Worm (Caenorhabditis elegans) whole organism, L1 larva: ENCODE results near the gene K12B6.9.
A peak's percentile ranks its signal among the peaks of the same experiment; 100 is the strongest.

Experiments used
- C34B4.2 ChIP-seq: sonication (generic microtip); optimal IDR thresholded peaks from 2 replicates; lab custom pipeline; 2017; ENCODE audit warnings: mild to moderate bottlenecking, missing genetic modification characterization, missing compliant biosample characterization
- aly-2 ChIP-seq: fragments of 150-350 bp; optimal IDR thresholded peaks from 2 replicates; lab custom pipeline; 2014; ENCODE audit warnings: missing biosample characterization, missing genetic modification characterization
- ama-1 ChIP-seq: fragments of 150-350 bp; optimal IDR thresholded peaks from 2 replicates; lab custom pipeline; 2014
- blmp-1 ChIP-seq: fragments of 150-350 bp; optimal IDR thresholded peaks from 2 replicates; lab custom pipeline; 2014; ENCODE audit warnings: missing biosample characterization, missing genetic modification characterization
- ceh-82 ChIP-seq, 3 experiments: fragments of 150-350 bp in 1 of 3; sonication (generic microtip) in 2 of 3; optimal IDR thresholded peaks; 2 replicates each; lab custom pipeline; 2014 to 2017; ENCODE audit warnings: missing biosample characterization in 3 of 3, missing genetic modification characterization in 3 of 3
- ceh-88 ChIP-seq: fragments of 200-800 bp; sonication (Bioruptor generic); IDR thresholded peaks from 2 replicates; pipeline ENCODE4 v1.3.6; 2022; ENCODE audit warnings: missing genetic modification characterization, missing compliant biosample characterization
- ceh-90 ChIP-seq: sonication (generic microtip); optimal IDR thresholded peaks from 2 replicates; lab custom pipeline; 2016; ENCODE audit warnings: missing genetic modification characterization, missing compliant biosample characterization
- dpl-1 ChIP-seq, 3 experiments: fragments of 150-350 bp in 2 of 3; sonication (generic microtip) in 1 of 3; optimal IDR thresholded peaks; 2 replicates each; lab custom pipeline; 2014 to 2017; ENCODE audit warnings: missing biosample characterization in 3 of 3, missing genetic modification characterization in 3 of 3, missing genetic modification reagents in 3 of 3
- egl-27 ChIP-seq, 2 experiments: fragments of 150-350 bp in 1 of 2; sonication (generic microtip); optimal IDR thresholded peaks; 3 replicates each; lab custom pipeline; 2017 to 2018; ENCODE audit warnings: missing biosample characterization in 2 of 2, missing genetic modification characterization in 2 of 2, missing genetic modification reagents in 2 of 2
- elt-2 ChIP-seq: sonication (generic microtip); optimal IDR thresholded peaks from 2 replicates; lab custom pipeline; 2016; ENCODE audit warnings: missing genetic modification characterization, mild to moderate bottlenecking, inconsistent platforms, missing compliant biosample characterization, missing genetic modification reagents
- elt-3 ChIP-seq, 6 experiments: fragments of 150-350 bp in 1 of 6; sonication (generic microtip); optimal IDR thresholded peaks; 2 replicates each; lab custom pipeline; 2017 to 2018; ENCODE audit warnings: missing biosample characterization in 6 of 6, missing genetic modification characterization in 6 of 6, inconsistent platforms in 1 of 6
- ets-5 ChIP-seq: fragments of 200-800 bp; sonication (Bioruptor generic); IDR thresholded peaks from 2 replicates; pipeline ENCODE4 v1.3.6; 2022; ENCODE audit warnings: missing genetic modification characterization, missing compliant biosample characterization
- hpl-2 ChIP-seq: fragments of 150-350 bp; optimal IDR thresholded peaks from 2 replicates; lab custom pipeline; 2014; ENCODE audit warnings: missing biosample characterization, missing genetic modification reagents, missing genetic modification characterization
- irx-1 ChIP-seq: sonication (generic microtip); optimal IDR thresholded peaks from 2 replicates; lab custom pipeline; 2016; ENCODE audit warnings: missing genetic modification characterization, missing compliant biosample characterization
- jun-1 ChIP-seq: fragments of 150-350 bp; optimal IDR thresholded peaks from 2 replicates; lab custom pipeline; 2014; ENCODE audit warnings: missing biosample characterization, missing genetic modification reagents, missing genetic modification characterization
- lin-13 ChIP-seq: fragments of 150-350 bp; optimal IDR thresholded peaks from 2 replicates; lab custom pipeline; 2014; ENCODE audit warnings: missing biosample characterization, missing genetic modification reagents, missing genetic modification characterization
- lin-14 ChIP-seq: fragments of 200-800 bp; sonication (Bioruptor generic); optimal IDR thresholded peaks from 2 replicates; lab custom pipeline; 2018; ENCODE audit warnings: mild to moderate bottlenecking, missing genetic modification characterization, moderate library complexity, missing compliant biosample characterization
- lin-35 ChIP-seq, 2 experiments: fragments of 150-350 bp; optimal IDR thresholded peaks; 2 replicates each; lab custom pipeline; 2014; ENCODE audit warnings: missing biosample characterization in 2 of 2, missing genetic modification characterization in 2 of 2, missing genetic modification reagents in 2 of 2
- lsy-2 ChIP-seq, 2 experiments: fragments of 150-350 bp; optimal IDR thresholded peaks; 2 replicates each; lab custom pipeline; 2014; ENCODE audit warnings: missing biosample characterization in 2 of 2, missing genetic modification characterization in 2 of 2
- mdl-1 ChIP-seq, 2 experiments: fragments of 150-350 bp; optimal IDR thresholded peaks; 2 replicates each; lab custom pipeline; 2014 to 2017; ENCODE audit warnings: missing biosample characterization in 2 of 2, missing genetic modification characterization in 2 of 2, inconsistent platforms in 1 of 2
- mef-2 ChIP-seq: fragments of 150-350 bp; optimal IDR thresholded peaks from 2 replicates; lab custom pipeline; 2014; ENCODE audit warnings: missing biosample characterization, missing genetic modification characterization
- mep-1 ChIP-seq: fragments of 150-350 bp; optimal IDR thresholded peaks from 2 replicates; lab custom pipeline; 2014; ENCODE audit warnings: missing biosample characterization, missing genetic modification characterization
- nhr-12 ChIP-seq: sonication (generic microtip); optimal IDR thresholded peaks from 2 replicates; lab custom pipeline; 2017; ENCODE audit warnings: missing biosample characterization, missing genetic modification characterization
- nhr-19 ChIP-seq: fragments of 200-800 bp; sonication (Bioruptor generic); conservative IDR thresholded peaks from 2 replicates; pipeline ENCODE4 v1.3.6; 2022; ENCODE audit warnings: missing genetic modification characterization, missing compliant biosample characterization
- nhr-20 ChIP-seq: sonication (generic microtip); optimal IDR thresholded peaks from 2 replicates; lab custom pipeline; 2016; ENCODE audit warnings: mild to moderate bottlenecking, missing genetic modification characterization, missing compliant biosample characterization
- nhr-71 ChIP-seq: sonication (generic microtip); optimal IDR thresholded peaks from 2 replicates; lab custom pipeline; 2016; ENCODE audit warnings: mild to moderate bottlenecking, missing genetic modification characterization, moderate library complexity, missing compliant biosample characterization
- nhr-76 ChIP-seq: sonication (generic microtip); optimal IDR thresholded peaks from 2 replicates; lab custom pipeline; 2017; ENCODE audit warnings: missing biosample characterization, missing genetic modification characterization
- nhr-85 ChIP-seq: sonication (generic microtip); peaks from one replicate; lab custom pipeline; 2016; ENCODE audit warnings: missing genetic modification characterization, inconsistent platforms, missing compliant biosample characterization
- nhr-90 ChIP-seq: sonication (generic microtip); optimal IDR thresholded peaks from 2 replicates; lab custom pipeline; 2016; ENCODE audit warnings: mild to moderate bottlenecking, missing genetic modification characterization, missing compliant biosample characterization; ENCODE audit not compliant: poor library complexity
- pag-3 ChIP-seq: sonication (generic microtip); optimal IDR thresholded peaks from 2 replicates; lab custom pipeline; 2017; ENCODE audit warnings: missing genetic modification characterization, mild to moderate bottlenecking, missing compliant biosample characterization, antibody characterized with exemption, borderline replicate concordance; ENCODE audit not compliant: insufficient read depth
- skn-1 ChIP-seq: fragments of 150-350 bp; optimal IDR thresholded peaks from 2 replicates; lab custom pipeline; 2014; ENCODE audit warnings: missing biosample characterization, missing genetic modification characterization
- snpc-4 ChIP-seq: fragments of 150-350 bp; optimal IDR thresholded peaks from 2 replicates; lab custom pipeline; 2014; ENCODE audit warnings: missing biosample characterization, missing genetic modification characterization
- snu-23 ChIP-seq: sonication (generic microtip); optimal IDR thresholded peaks from 2 replicates; lab custom pipeline; 2016; ENCODE audit warnings: missing genetic modification characterization, missing compliant biosample characterization
- swsn-7 ChIP-seq: sonication (generic microtip); optimal IDR thresholded peaks from 2 replicates; lab custom pipeline; 2016; ENCODE audit warnings: missing genetic modification characterization, missing compliant biosample characterization
- unc-130 ChIP-seq: fragments of 150-350 bp; optimal IDR thresholded peaks from 2 replicates; lab custom pipeline; 2017; ENCODE audit warnings: missing biosample characterization, missing genetic modification characterization, inconsistent platforms
- unc-98 ChIP-seq: fragments of 200-800 bp; sonication (Bioruptor generic); IDR thresholded peaks from 2 replicates; pipeline ENCODE4 v1.3.6; 2022; ENCODE audit warnings: missing genetic modification characterization, missing compliant biosample characterization
- zip-4 ChIP-seq: fragments of 200-800 bp; sonication (Bioruptor generic); optimal IDR thresholded peaks from 2 replicates; lab custom pipeline; 2018; ENCODE audit warnings: mild to moderate bottlenecking, missing genetic modification characterization, moderate library complexity, missing compliant biosample characterization
- ztf-4 ChIP-seq: fragments of 150-350 bp; optimal IDR thresholded peaks from 2 replicates; lab custom pipeline; 2014; ENCODE audit warnings: missing biosample characterization, missing genetic modification characterization

Gene K12B6.9

DNA sequence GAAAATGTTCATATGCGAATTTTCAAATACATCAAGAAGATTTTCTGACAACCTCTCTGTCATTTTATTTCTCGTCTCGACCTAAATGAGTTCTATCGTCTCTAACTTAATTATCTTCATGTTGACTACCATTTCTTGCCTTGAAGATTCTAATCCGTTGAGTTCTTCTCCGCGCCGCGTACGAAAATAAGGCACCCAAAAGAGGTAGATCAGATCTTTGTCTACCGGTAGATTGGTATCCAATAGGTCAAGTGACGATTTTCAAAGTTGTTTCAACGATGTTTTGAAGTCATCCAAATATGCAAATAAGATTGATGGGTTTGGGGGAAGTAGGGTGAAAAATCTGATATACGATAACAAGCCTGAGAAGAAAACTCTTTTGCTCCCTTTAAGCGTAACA lies 38.5 kb downstream of the K12B6.9 start (continued):
- TF ChIP-seq C34B4.2 (tag; lab: Kevin White, UChicago) (no peak), nhr-76 (tag; lab: Kevin White, UChicago) (no peak), egl-27 (tag; optimal IDR thresholded peaks at IDR 0.05; lab: Kevin White, UChicago) (no peak), snpc-4 (tag; lab: Kevin White, UChicago) (no peak), pag-3 (tag; lab: Kevin White, UChicago) (no peak), nhr-12 (tag; lab: Kevin White, UChicago) (no peak), snu-23 (GFP tag; lab: Kevin White, UChicago) (peak; percentile 9), mdl-1 (tag; optimal IDR thresholded peaks at IDR 0.05; lab: Kevin White, UChicago) (no peak)

DNA sequence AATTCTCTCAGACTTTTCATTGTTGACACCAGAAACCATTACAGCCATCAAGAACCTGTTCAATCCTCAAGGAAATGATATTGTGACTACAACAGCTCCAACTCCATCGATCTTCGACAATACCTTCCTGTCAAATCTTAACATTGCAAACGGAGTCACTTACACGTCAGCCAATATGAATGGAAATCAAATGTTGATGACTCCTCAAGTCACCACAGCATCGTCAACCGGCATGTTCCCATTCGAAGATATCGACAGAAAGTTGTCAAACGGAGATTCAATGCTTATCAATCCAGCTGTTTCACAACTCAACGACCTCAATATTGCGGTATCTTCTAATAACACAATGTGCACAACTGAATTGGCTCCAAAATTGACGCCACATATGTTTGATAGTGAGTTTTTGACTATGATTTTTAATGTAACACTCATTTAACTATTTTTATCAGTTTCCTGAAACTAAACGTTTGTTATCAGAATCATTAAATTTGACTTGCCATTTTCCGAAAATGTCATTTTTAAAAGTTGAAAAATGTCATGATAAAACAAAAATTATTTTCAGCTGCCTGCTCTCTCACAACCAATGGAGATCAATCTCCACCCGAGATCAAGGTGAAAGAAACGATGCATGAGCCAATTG lies 41.4 kb downstream of the K12B6.9 start:
- TF ChIP-seq elt-2 (tag; lab: Kevin White, UChicago) = peak; percentile 66
- no peak for TF ChIP-seq unc-130 (tag; lab: Kevin White, UChicago)

DNA sequence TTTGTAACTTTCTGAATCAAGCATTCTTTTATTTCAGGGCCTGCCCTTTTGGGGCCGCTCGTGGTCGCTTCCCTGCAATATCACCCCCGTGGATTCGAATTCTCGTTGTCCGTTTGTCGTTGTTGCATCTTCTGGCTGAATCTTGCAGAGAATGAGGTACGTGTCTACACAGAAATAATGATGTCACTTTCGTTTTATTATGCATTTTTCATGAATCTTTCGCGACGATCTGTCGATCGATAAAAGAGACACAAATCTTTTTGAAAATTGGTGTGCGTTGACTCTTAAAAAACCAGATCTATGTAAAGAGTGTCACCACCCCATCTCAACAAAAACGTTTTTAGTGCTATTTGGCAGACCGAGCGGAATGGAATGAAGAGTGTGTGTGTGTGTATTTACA lies 43.3 kb downstream of the K12B6.9 start:
- no peak for TF ChIP-seq lin-13
- TF ChIP-seq ztf-4 (tag; lab: Kevin White, UChicago) = no peak
- no peak for TF ChIP-seq ceh-82 (tag; optimal IDR thresholded peaks at IDR 0.05; lab: Kevin White, UChicago)
- no peak for TF ChIP-seq nhr-12 (tag; lab: Kevin White, UChicago)
- TF ChIP-seq hpl-2 = no peak
- peak; percentile 71 for TF ChIP-seq nhr-85
- TF ChIP-seq skn-1 (tag; lab: Kevin White, UChicago) = no peak
- peak; percentile 17 for TF ChIP-seq lin-14 (GFP tag; lab: Kevin White, UChicago)
- no peak for TF ChIP-seq jun-1 (tag; lab: Kevin White, UChicago)
- TF ChIP-seq ceh-90 (tag; lab: Kevin White, UChicago) = no peak
- TF ChIP-seq unc-98 (GFP tag; lab: Robert Waterston, UW) = no peak
- TF ChIP-seq ama-1 (lab: Kevin White, UChicago) = no peak
- no peak for TF ChIP-seq aly-2 (tag; lab: Kevin White, UChicago)
- no peak for TF ChIP-seq swsn-7 (tag; lab: Kevin White, UChicago)
- no peak for TF ChIP-seq mep-1 (tag; lab: Kevin White, UChicago)
- TF ChIP-seq C34B4.2 (tag; lab: Kevin White, UChicago) = no peak
- TF ChIP-seq ceh-88 = no peak
- TF ChIP-seq blmp-1 (tag; lab: Kevin White, UChicago) = peak; percentile 25

DNA sequence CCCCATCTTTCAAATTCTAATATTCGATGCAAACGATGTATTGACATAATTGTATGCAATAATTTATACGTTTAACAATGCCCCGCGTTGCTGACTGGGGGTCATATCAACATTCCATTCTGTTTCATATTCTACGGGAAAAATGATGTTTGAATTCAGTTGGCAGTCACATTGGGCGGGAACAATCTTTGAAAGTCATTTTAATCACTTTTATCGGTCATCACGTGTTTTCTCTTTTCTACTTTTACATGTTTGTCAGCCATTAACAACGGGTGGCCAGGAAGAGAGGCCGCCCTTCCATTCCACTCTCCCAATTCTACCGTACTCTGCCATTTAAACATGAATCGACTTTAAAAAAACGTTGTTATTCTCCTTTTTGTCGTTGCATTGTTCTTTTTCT lies 43.8 kb downstream of the K12B6.9 start:
- TF ChIP-seq snu-23 (GFP tag; lab: Kevin White, UChicago) = peak; percentile 39
- TF ChIP-seq mef-2 (tag; lab: Kevin White, UChicago) = no peak
- TF ChIP-seq dpl-1 (GFP tag; optimal IDR thresholded peaks at IDR 0.05; lab: Kevin White, UChicago) = peak in 1 of 3 experiments; percentile 4
- TF ChIP-seq nhr-12 (tag; lab: Kevin White, UChicago) = no peak
- TF ChIP-seq skn-1 (tag; lab: Kevin White, UChicago) = no peak
- TF ChIP-seq nhr-85 = peak; percentile 78
- no peak for TF ChIP-seq zip-4 (GFP tag; lab: Kevin White, UChicago)
- TF ChIP-seq nhr-20 = peak; percentile 56
- no peak for TF ChIP-seq pag-3 (tag; lab: Kevin White, UChicago)
- TF ChIP-seq mdl-1 (tag; optimal IDR thresholded peaks at IDR 0.05; lab: Kevin White, UChicago) = peak in 1 of 2 experiments; percentile 2
- TF ChIP-seq ceh-90 (tag; lab: Kevin White, UChicago) = no peak
- TF ChIP-seq lin-14 (GFP tag; lab: Kevin White, UChicago) = peak; percentile 48
- peak; percentile 56 for TF ChIP-seq blmp-1 (tag; lab: Kevin White, UChicago)
- peak; percentile 37 for TF ChIP-seq nhr-19 (GFP tag; lab: Robert Waterston, UW)
- peak in 2 of 6 experiments; percentile 13 to 41 for TF ChIP-seq elt-3 (tag; optimal IDR thresholded peaks at IDR 0.05; lab: Kevin White, UChicago)
- no peak for TF ChIP-seq C34B4.2 (tag; lab: Kevin White, UChicago)
- no peak for TF ChIP-seq irx-1
- peak; percentile 2 for TF ChIP-seq unc-130 (tag; lab: Kevin White, UChicago)
- TF ChIP-seq lin-35 (GFP tag; optimal IDR thresholded peaks at IDR 0.05; lab: Kevin White, UChicago) = peak in 1 of 2 experiments; percentile 44
- TF ChIP-seq lsy-2 (tag; optimal IDR thresholded peaks at IDR 0.05; lab: Kevin White, UChicago) = peak; percentile 16 to 60
- peak; percentile 39 for TF ChIP-seq nhr-90 (tag; lab: Kevin White, UChicago)
- TF ChIP-seq nhr-71 (tag; lab: Kevin White, UChicago) = peak; percentile 54
- TF ChIP-seq elt-2 (tag; lab: Kevin White, UChicago) = peak; percentile 79
- TF ChIP-seq ets-5 (GFP tag; lab: Robert Waterston, UW) = no peak
